Fruit fly (Drosophila melanogaster): ENCODE measurements around the gene comm2.

Gene comm2

dm6 chr3L:15729306-15730006 lies 29.8 kb upstream of the comm2 start (continued):
- TF ChIP-seq CG10147 (GFP tag; optimal IDR thresholded peaks at IDR 0.05) (no peak), CG8290 (GFP tag; optimal IDR thresholded peaks at IDR 0.05) (no peak), CG8290 (tag; optimal IDR thresholded peaks at IDR 0.05) (peak in 1 of 2 experiments; percentile 49), MESR4 (GFP tag; optimal IDR thresholded peaks at IDR 0.05) (peak; percentile 5), Xrp1 (GFP tag; IDR thresholded peaks at IDR 0.05) (peak; percentile 18; the same call in 1 of the 2 replicates), disco-r (GFP tag; optimal IDR thresholded peaks at IDR 0.05) (no peak), Opbp (GFP tag; IDR thresholded peaks at IDR 0.05; ENCODE audit: partially characterized antibody) (peak; percentile 67; the same call in 1 of the 3 replicates), cg (GFP tag; optimal IDR thresholded peaks at IDR 0.05) (no peak), schlank (tag; optimal IDR thresholded peaks at IDR 0.05) (no peak), trh (GFP tag; optimal IDR thresholded peaks at IDR 0.05) (no peak), hth (optimal IDR thresholded peaks at IDR 0.05) (no peak), CG31365 (tag; optimal IDR thresholded peaks at IDR 0.05) (no peak), CG15011 (GFP tag; optimal IDR thresholded peaks at IDR 0.05) (no peak), Kr (GFP tag; optimal IDR thresholded peaks at IDR 0.05) (no peak), Med (GFP tag) (peak; percentile 85), mirr (GFP tag; optimal IDR thresholded peaks at IDR 0.05) (peak; percentile 24), Rfx (GFP tag; IDR thresholded peaks at IDR 0.05) (no peak), CG10959 (GFP tag; IDR thresholded peaks at IDR 0.05) (no peak), CG18476 (GFP tag; optimal IDR thresholded peaks at IDR 0.05) (no peak), chinmo (GFP tag; IDR thresholded peaks at IDR 0.05; ENCODE audit: partially characterized antibody) (peak; percentile 75; the same call in 1 of the 4 replicates), danr (GFP tag; IDR thresholded peaks at IDR 0.05) (no peak), E2f2 (GFP tag; IDR thresholded peaks at IDR 0.05) (0 out of 2 replicates have a peak, but pooled peaks have one; percentile 15), Vsx1 (GFP tag; optimal IDR thresholded peaks at IDR 0.05) (peak; percentile 63), CG4707 (GFP tag; optimal IDR thresholded peaks at IDR 0.05) (peak; percentile 62), gsb (GFP tag; IDR thresholded peaks at IDR 0.05) (no peak), HLH54F (GFP tag; optimal IDR thresholded peaks at IDR 0.05) (no peak), CG3726 (GFP tag; IDR thresholded peaks at IDR 0.05) (no peak; the same call in 2 of the 3 replicates), zfh2 (GFP tag; optimal IDR thresholded peaks at IDR 0.05) (no peak), nom (GFP tag; optimal IDR thresholded peaks at IDR 0.05) (no peak), CG2199 (GFP tag; IDR thresholded peaks at IDR 0.05) (peak; percentile 90; the same call in 2 of the 3 replicates), chif (GFP tag; optimal IDR thresholded peaks at IDR 0.05) (peak in 1 of 2 experiments; percentile 29), so (GFP tag; IDR thresholded peaks at IDR 0.05) (peak; percentile 22; the same call in 1 of the 3 replicates), Nf-YB (GFP tag; optimal IDR thresholded peaks at IDR 0.05) (peak; percentile 4), stwl (tag; optimal IDR thresholded peaks at IDR 0.05) (no peak), phol (tag; optimal IDR thresholded peaks at IDR 0.05) (no peak), CG14667 (GFP tag; IDR thresholded peaks at IDR 0.05) (no peak), CG16813 (GFP tag; IDR thresholded peaks at IDR 0.05; ENCODE audit: partially characterized antibody) (peak; percentile 27; the same call in 1 of the 3 replicates), CG12219 (GFP tag; optimal IDR thresholded peaks at IDR 0.05) (peak; percentile 13), sna (GFP tag; IDR thresholded peaks at IDR 0.05; ENCODE audit: partially characterized antibody) (peak; percentile 60; the same call in 1 of the 2 replicates), Taf1 (GFP tag; IDR thresholded peaks at IDR 0.05) (no peak), Scr (GFP tag; IDR thresholded peaks at IDR 0.05; ENCODE audit: partially characterized antibody) (peak; percentile 53), grau (tag; optimal IDR thresholded peaks at IDR 0.05) (peak; percentile 0), CG9797 (GFP tag; optimal IDR thresholded peaks at IDR 0.05) (no peak), CG11696 (GFP tag; IDR thresholded peaks at IDR 0.05) (no peak), CG3847 (GFP tag; IDR thresholded peaks at IDR 0.05) (no peak), H15 (GFP tag; IDR thresholded peaks at IDR 0.05) (no peak), CG42726 (GFP tag; IDR thresholded peaks at IDR 0.05; ENCODE audit: partially characterized antibody) (peak; percentile 63; the same call in 1 of the 2 replicates), dati (GFP tag; IDR thresholded peaks at IDR 0.05) (no peak), Mad (GFP tag; optimal IDR thresholded peaks at IDR 0.05) (no peak)
